Fruit fly (Drosophila melanogaster): ENCODE data around the gene Gal.

The Gal gene

DNA sequence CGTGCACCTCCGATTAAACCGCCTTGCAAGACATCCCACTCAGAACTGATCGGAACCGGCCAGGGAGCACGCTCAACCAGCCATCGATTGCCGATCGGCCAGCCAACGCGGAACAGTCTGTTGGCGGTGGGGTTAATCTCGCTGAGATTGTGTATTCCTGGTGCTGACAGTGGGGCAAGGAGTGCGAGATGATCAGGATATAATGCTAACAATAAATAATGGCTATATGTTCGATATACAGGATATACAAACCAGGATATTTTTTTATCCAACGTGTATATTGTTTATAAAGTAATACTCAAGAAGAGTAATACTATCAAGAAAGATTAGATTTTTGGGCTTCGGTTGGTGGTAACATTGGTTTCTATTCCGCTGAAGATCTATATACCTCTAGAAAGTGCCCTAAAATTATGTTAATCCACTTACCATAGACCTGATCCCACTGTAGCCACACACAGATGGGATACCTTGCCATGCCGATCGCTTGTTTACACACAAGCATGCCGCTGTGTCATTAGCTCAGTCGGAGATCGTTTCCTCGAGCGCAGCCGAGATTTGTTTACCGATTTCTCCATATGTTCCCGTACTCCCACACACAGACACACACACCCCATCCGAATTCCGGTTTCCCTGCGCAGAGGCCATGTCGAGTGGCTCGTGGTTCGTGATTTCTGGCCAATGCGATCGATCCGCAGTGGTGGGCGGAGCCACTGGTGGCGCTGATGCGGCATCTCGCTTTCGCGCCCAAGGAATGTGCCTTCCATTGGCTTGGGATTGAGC lies 12.9 kb upstream of the Gal start, which contains the start of gene H2.0 (continued):
- TF ChIP-seq gsb-n (tag; optimal IDR thresholded peaks at IDR 0.05) (peak; percentile 10), Hey (tag; optimal IDR thresholded peaks at IDR 0.05) (no peak), Sox102F (GFP tag; optimal IDR thresholded peaks at IDR 0.05) (no peak), Abd-B (GFP tag; optimal IDR thresholded peaks at IDR 0.05) (no peak), CG14050 (GFP tag; IDR thresholded peaks at IDR 0.05) (no peak), CG10462 (GFP tag; optimal IDR thresholded peaks at IDR 0.05) (no peak), CG4282 (GFP tag; optimal IDR thresholded peaks at IDR 0.05) (no peak), CG7372 (GFP tag; IDR thresholded peaks at IDR 0.05) (no peak), CG11085 (GFP tag; IDR thresholded peaks at IDR 0.05) (no peak), Gsc (GFP tag; IDR thresholded peaks at IDR 0.05) (no peak), trh (GFP tag; optimal IDR thresholded peaks at IDR 0.05) (no peak), psq (GFP tag; optimal IDR thresholded peaks at IDR 0.05) (no peak), CG14014 (GFP tag; IDR thresholded peaks at IDR 0.05) (no peak), Adf1 (GFP tag; IDR thresholded peaks at IDR 0.05) (no peak), ems (GFP tag; optimal IDR thresholded peaks at IDR 0.05) (no peak), Bteb2 (GFP tag; optimal IDR thresholded peaks at IDR 0.05) (no peak), mld (GFP tag; IDR thresholded peaks at IDR 0.05; ENCODE audit: partially characterized antibody) (no peak), ro (GFP tag; IDR thresholded peaks at IDR 0.05) (no peak), GATAe (GFP tag; conservative IDR thresholded peaks at IDR 0.05) (no peak), C15 (GFP tag; IDR thresholded peaks at IDR 0.05) (no peak), Dad (GFP tag; optimal IDR thresholded peaks at IDR 0.05) (no peak), Lhr (GFP tag; optimal IDR thresholded peaks at IDR 0.05) (no peak), CG17612 (GFP tag; IDR thresholded peaks at IDR 0.05) (no peak), PHDP (tag; optimal IDR thresholded peaks at IDR 0.05) (no peak), HLH54F (GFP tag; optimal IDR thresholded peaks at IDR 0.05) (no peak), CG4820 (GFP tag; optimal IDR thresholded peaks at IDR 0.05) (peak; percentile 30), nom (GFP tag; optimal IDR thresholded peaks at IDR 0.05) (no peak), CG11093 (GFP tag; IDR thresholded peaks at IDR 0.05) (no peak), CG1792 (GFP tag; optimal IDR thresholded peaks at IDR 0.05) (no peak), CG2875 (GFP tag; optimal IDR thresholded peaks at IDR 0.05) (peak; percentile 20), exex (tag; optimal IDR thresholded peaks at IDR 0.05) (no peak), Ptx1 (GFP tag; IDR thresholded peaks at IDR 0.05) (0 out of 2 replicates have a peak, but pooled peaks have one; percentile 15), NC2β (GFP tag; optimal IDR thresholded peaks at IDR 0.05) (no peak), knrl (GFP tag; IDR thresholded peaks at IDR 0.05; ENCODE audit: partially characterized antibody) (no peak), cas (GFP tag; IDR thresholded peaks at IDR 0.05) (no peak), CG9437 (GFP tag; optimal IDR thresholded peaks at IDR 0.05) (no peak), ind (GFP tag; optimal IDR thresholded peaks at IDR 0.05) (no peak), CTCF (GFP tag; optimal IDR thresholded peaks at IDR 0.05) (no peak), CG10959 (GFP tag; IDR thresholded peaks at IDR 0.05) (no peak), pho (GFP tag; optimal IDR thresholded peaks at IDR 0.05) (no peak), row (GFP tag; IDR thresholded peaks at IDR 0.05) (peak; percentile 67), sob (GFP tag; IDR thresholded peaks at IDR 0.05) (no peak), CG33213 (GFP tag; optimal IDR thresholded peaks at IDR 0.05) (no peak), CG2712 (tag; optimal IDR thresholded peaks at IDR 0.05) (peak; percentile 66), phol (tag; optimal IDR thresholded peaks at IDR 0.05) (peak; percentile 52), gcm (GFP tag; optimal IDR thresholded peaks at IDR 0.05) (peak; percentile 37), Hr78 (GFP tag; optimal IDR thresholded peaks at IDR 0.05) (no peak), CG16863 (GFP tag; optimal IDR thresholded peaks at IDR 0.05) (peak; percentile 13), Bgb (GFP tag; IDR thresholded peaks at IDR 0.05; ENCODE audit: partially characterized antibody) (0 out of 2 replicates have a peak, but pooled peaks have one; percentile 10), CG14860 (GFP tag; IDR thresholded peaks at IDR 0.05; ENCODE audit: partially characterized antibody) (no peak), sr (GFP tag; IDR thresholded peaks at IDR 0.05) (peak; percentile 68; the same call in 2 of the 3 replicates)

Measured in whole organism, embryonic.